Fruit fly (Drosophila melanogaster) S2 (cell line): ENCODE results near the gene eIF4H1.

Experiments used
- CG8478 ChIP-seq: fragments of >200 bp; optimal IDR thresholded peaks from 2 replicates; lab custom pipeline; 2018
- CTCF ChIP-seq, 2 experiments: fragments of >200 bp; optimal IDR thresholded peaks; 2 replicates each; lab custom pipeline; 2018

DNA sequence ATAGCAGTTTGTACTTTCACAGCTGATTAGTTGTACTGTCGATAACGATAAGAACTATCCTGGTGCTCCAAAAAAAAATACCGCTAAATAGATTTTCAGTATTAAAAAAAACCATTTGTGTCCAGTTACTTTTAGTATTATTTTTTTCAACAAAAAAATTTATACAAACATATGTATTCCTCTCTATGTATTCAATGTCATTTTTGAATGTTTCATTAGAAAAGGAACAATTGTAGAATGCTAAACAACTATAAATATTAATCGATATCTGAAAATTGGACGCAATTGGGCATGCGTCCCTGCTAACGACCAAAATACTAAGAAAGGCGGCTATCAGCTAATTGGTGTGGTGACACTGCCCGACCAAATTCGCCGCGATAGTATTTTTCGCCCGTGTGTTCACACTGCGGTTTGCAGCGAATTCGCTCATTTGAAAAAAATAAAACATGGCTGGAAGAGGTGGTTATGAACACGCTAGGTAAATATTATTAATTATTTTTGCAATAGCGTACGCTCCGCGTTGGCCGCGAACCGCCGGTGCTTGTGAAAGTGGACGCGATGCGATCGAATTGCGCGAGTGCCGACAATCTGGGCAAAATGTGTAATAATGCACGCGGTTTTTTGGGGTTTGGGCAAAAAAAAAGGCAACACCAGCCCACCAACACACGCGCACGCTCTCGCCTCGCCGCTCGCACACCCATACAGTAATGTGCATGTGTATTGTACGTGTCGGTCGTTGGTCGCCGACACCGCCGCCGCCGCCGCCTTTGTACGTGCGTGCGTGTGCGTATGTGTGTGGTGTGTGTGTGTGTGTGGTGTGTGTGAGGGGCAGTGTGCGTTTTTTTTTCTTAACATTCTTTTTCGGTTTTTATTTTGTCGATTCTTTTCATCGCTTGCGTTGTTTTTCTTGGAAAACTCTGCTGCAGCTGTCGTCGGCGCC, at the start of gene eIF4H1, which contains the start of gene CG34015:
- no peak for TF ChIP-seq CG8478 (lab: Kevin White, UChicago)
- no peak for TF ChIP-seq CTCF (optimal IDR thresholded peaks at IDR 0.05; lab: Kevin White, UChicago)
